Worm (Caenorhabditis elegans) whole organism, mixed stage, embryonic: ENCODE results near the gene act-2.
A peak's percentile ranks its signal among the peaks of the same experiment; 100 is the strongest.

Experiments
- M03D4.4 ChIP-seq: sonication (generic microtip); optimal IDR thresholded peaks from 2 replicates; lab custom pipeline; 2017; ENCODE audit warnings: mild to moderate bottlenecking, missing genetic modification characterization, missing compliant biosample characterization
- bed-3 ChIP-seq: fragments of 200-800 bp; sonication (Bioruptor generic); optimal IDR thresholded peaks from 3 replicates; lab custom pipeline; 2018; ENCODE audit warnings: mild to moderate bottlenecking, missing genetic modification characterization, moderate library complexity, missing compliant biosample characterization
- blmp-1 ChIP-seq: fragments of 150-350 bp; optimal IDR thresholded peaks from 2 replicates; lab custom pipeline; 2014; ENCODE audit warnings: missing biosample characterization, missing genetic modification characterization
- ceh-39 ChIP-seq: fragments of 150-350 bp; optimal IDR thresholded peaks from 2 replicates; lab custom pipeline; 2014; ENCODE audit warnings: missing biosample characterization, missing genetic modification characterization
- ceh-43 ChIP-seq: fragments of 200-800 bp; sonication (Bioruptor generic); optimal IDR thresholded peaks from 2 replicates; lab custom pipeline; 2018; ENCODE audit warnings: mild to moderate bottlenecking, missing genetic modification characterization, moderate library complexity, missing compliant biosample characterization
- ceh-83 ChIP-seq: fragments of 200-800 bp; sonication (Bioruptor generic); optimal IDR thresholded peaks from 2 replicates; lab custom pipeline; 2018; ENCODE audit warnings: mild to moderate bottlenecking, missing genetic modification characterization, missing compliant biosample characterization
- ces-1 ChIP-seq: fragments of 150-350 bp; optimal IDR thresholded peaks from 2 replicates; lab custom pipeline; 2014; ENCODE audit warnings: missing biosample characterization, missing genetic modification reagents, missing genetic modification characterization
- cnd-1 ChIP-seq: fragments of 200-800 bp; sonication (Bioruptor generic); optimal IDR thresholded peaks from 2 replicates; lab custom pipeline; 2018; ENCODE audit warnings: mild to moderate bottlenecking, missing genetic modification characterization, missing compliant biosample characterization
- drap-1 ChIP-seq: fragments of 200-800 bp; sonication (Bioruptor generic); optimal IDR thresholded peaks from 3 replicates; lab custom pipeline; 2018; ENCODE audit warnings: mild to moderate bottlenecking, missing genetic modification characterization, missing compliant biosample characterization
- elt-1 ChIP-seq: sonication (generic microtip); optimal IDR thresholded peaks from 2 replicates; lab custom pipeline; 2017; ENCODE audit warnings: missing genetic modification characterization, mild to moderate bottlenecking, missing compliant biosample characterization, antibody characterized with exemption, moderate library complexity, borderline replicate concordance; ENCODE audit not compliant: insufficient read depth
- elt-3 ChIP-seq: fragments of 150-350 bp; optimal IDR thresholded peaks from 2 replicates; lab custom pipeline; 2014; ENCODE audit warnings: missing biosample characterization, missing genetic modification characterization
- flh-1 ChIP-seq: fragments of 200-800 bp; sonication (Bioruptor generic); optimal IDR thresholded peaks from 2 replicates; lab custom pipeline; 2018; ENCODE audit warnings: mild to moderate bottlenecking, missing genetic modification characterization, moderate library complexity, missing compliant biosample characterization
- ham-2 ChIP-seq: fragments of 200-800 bp; sonication (Bioruptor generic); optimal IDR thresholded peaks from 2 replicates; lab custom pipeline; 2018; ENCODE audit warnings: mild to moderate bottlenecking, missing genetic modification characterization, missing compliant biosample characterization
- hlh-1 ChIP-seq: fragments of 150-350 bp; optimal IDR thresholded peaks from 2 replicates; lab custom pipeline; 2014; ENCODE audit warnings: missing biosample characterization, missing genetic modification reagents, missing genetic modification characterization
- lin-13 ChIP-seq: fragments of 150-350 bp; optimal IDR thresholded peaks from 2 replicates; lab custom pipeline; 2014; ENCODE audit warnings: missing biosample characterization, missing genetic modification characterization
- lin-32 ChIP-seq: fragments of 200-800 bp; sonication (Bioruptor generic); optimal IDR thresholded peaks from 2 replicates; lab custom pipeline; 2018; ENCODE audit warnings: mild to moderate bottlenecking, missing genetic modification characterization, missing compliant biosample characterization
- lsy-2 ChIP-seq: fragments of 150-350 bp; optimal IDR thresholded peaks from 2 replicates; lab custom pipeline; 2014; ENCODE audit warnings: missing biosample characterization, missing genetic modification characterization
- mab-5 ChIP-seq: fragments of 150-350 bp; optimal IDR thresholded peaks from 2 replicates; lab custom pipeline; 2014; ENCODE audit warnings: missing biosample characterization, missing genetic modification characterization
- mep-1 ChIP-seq: fragments of 150-350 bp; optimal IDR thresholded peaks from 2 replicates; lab custom pipeline; 2017; ENCODE audit warnings: missing biosample characterization, missing genetic modification reagents, missing genetic modification characterization, inconsistent platforms
- mls-2 ChIP-seq: sonication (generic microtip); optimal IDR thresholded peaks from 2 replicates; lab custom pipeline; 2016; ENCODE audit warnings: mild to moderate bottlenecking, missing genetic modification characterization, moderate library complexity, missing compliant biosample characterization
- nhr-12 ChIP-seq: fragments of 150-350 bp; optimal IDR thresholded peaks from 2 replicates; lab custom pipeline; 2014; ENCODE audit warnings: missing biosample characterization, missing genetic modification characterization
- nhr-2 ChIP-seq: fragments of 150-350 bp; optimal IDR thresholded peaks from 2 replicates; lab custom pipeline; 2014; ENCODE audit warnings: missing biosample characterization, missing genetic modification characterization
- nhr-237 ChIP-seq: fragments of 150-350 bp; optimal IDR thresholded peaks from 2 replicates; lab custom pipeline; 2014; ENCODE audit warnings: missing biosample characterization, missing genetic modification characterization
- nhr-28 ChIP-seq: fragments of 150-350 bp; optimal IDR thresholded peaks from 2 replicates; lab custom pipeline; 2014; ENCODE audit warnings: missing biosample characterization, missing genetic modification characterization
- nhr-76 ChIP-seq: sonication (generic microtip); optimal IDR thresholded peaks from 2 replicates; lab custom pipeline; 2017; ENCODE audit warnings: missing biosample characterization, missing genetic modification characterization
- pha-4 ChIP-seq: fragments of 150-350 bp; optimal IDR thresholded peaks from 2 replicates; lab custom pipeline; 2018; ENCODE audit warnings: missing biosample characterization, missing genetic modification reagents, missing genetic modification characterization
- sem-2 ChIP-seq: fragments of 200-800 bp; sonication (Bioruptor generic); optimal IDR thresholded peaks from 2 replicates; lab custom pipeline; 2018; ENCODE audit warnings: mild to moderate bottlenecking, missing genetic modification characterization, missing compliant biosample characterization
- snpc-4 ChIP-seq: fragments of 150-350 bp; optimal IDR thresholded peaks from 2 replicates; lab custom pipeline; 2014; ENCODE audit warnings: missing biosample characterization, missing genetic modification characterization
- sptf-1 ChIP-seq: sonication (generic microtip); optimal IDR thresholded peaks from 2 replicates; lab custom pipeline; 2017; ENCODE audit warnings: mild to moderate bottlenecking, missing genetic modification characterization, moderate library complexity, missing compliant biosample characterization
- tbx-8 ChIP-seq: fragments of 200-800 bp; sonication (Bioruptor generic); optimal IDR thresholded peaks from 2 replicates; lab custom pipeline; 2018; ENCODE audit warnings: mild to moderate bottlenecking, missing genetic modification characterization, moderate library complexity, missing compliant biosample characterization
- unc-120 ChIP-seq: sonication (generic microtip); optimal IDR thresholded peaks from 2 replicates; lab custom pipeline; 2017; ENCODE audit warnings: missing genetic modification characterization, missing compliant biosample characterization; ENCODE audit not compliant: poor library complexity, severe bottlenecking
- unc-39 ChIP-seq: fragments of 150-350 bp; optimal IDR thresholded peaks from 2 replicates; lab custom pipeline; 2014; ENCODE audit warnings: missing biosample characterization, missing genetic modification characterization
- unc-62 ChIP-seq: fragments of 150-350 bp; optimal IDR thresholded peaks from 2 replicates; lab custom pipeline; 2014; ENCODE audit warnings: missing biosample characterization, missing genetic modification reagents, missing genetic modification characterization
- zip-8 ChIP-seq: fragments of 150-350 bp; optimal IDR thresholded peaks from 2 replicates; lab custom pipeline; 2014; ENCODE audit warnings: missing biosample characterization, missing genetic modification characterization
- ztf-11 ChIP-seq: fragments of 150-350 bp; optimal IDR thresholded peaks from 2 replicates; lab custom pipeline; 2014; ENCODE audit warnings: missing biosample characterization, missing genetic modification characterization

act-2 gene

ce11 chrV:11040020-11040419 lies 37.9 kb downstream of the act-2 start, which contains the start of gene C45B11.9:
Gene C45B11.9, plus strand, starts transcription at chrV:11040320.
- TF ChIP-seq mep-1 (tag; lab: Kevin White, UChicago) (no peak), nhr-76 (tag; lab: Kevin White, UChicago) (no peak), bed-3 (GFP tag; lab: Kevin White, UChicago) (no peak), blmp-1 (tag; lab: Kevin White, UChicago) (no peak), flh-1 (GFP tag; lab: Kevin White, UChicago) (no peak), ceh-83 (GFP tag; lab: Kevin White, UChicago) (no peak), ceh-43 (GFP tag; lab: Kevin White, UChicago) (no peak), pha-4 (tag; lab: Kevin White, UChicago) (no peak), elt-3 (tag; lab: Kevin White, UChicago) (no peak), zip-8 (no peak), unc-120 (tag; lab: Kevin White, UChicago) (no peak), M03D4.4 (no peak), nhr-237 (tag; lab: Kevin White, UChicago) (no peak), nhr-28 (no peak), ces-1 (GFP tag; lab: Kevin White, UChicago) (no peak), lin-13 (tag; lab: Kevin White, UChicago) (no peak), sptf-1 (tag; lab: Kevin White, UChicago) (no peak), elt-1 (tag; lab: Kevin White, UChicago) (no peak)

DNA sequence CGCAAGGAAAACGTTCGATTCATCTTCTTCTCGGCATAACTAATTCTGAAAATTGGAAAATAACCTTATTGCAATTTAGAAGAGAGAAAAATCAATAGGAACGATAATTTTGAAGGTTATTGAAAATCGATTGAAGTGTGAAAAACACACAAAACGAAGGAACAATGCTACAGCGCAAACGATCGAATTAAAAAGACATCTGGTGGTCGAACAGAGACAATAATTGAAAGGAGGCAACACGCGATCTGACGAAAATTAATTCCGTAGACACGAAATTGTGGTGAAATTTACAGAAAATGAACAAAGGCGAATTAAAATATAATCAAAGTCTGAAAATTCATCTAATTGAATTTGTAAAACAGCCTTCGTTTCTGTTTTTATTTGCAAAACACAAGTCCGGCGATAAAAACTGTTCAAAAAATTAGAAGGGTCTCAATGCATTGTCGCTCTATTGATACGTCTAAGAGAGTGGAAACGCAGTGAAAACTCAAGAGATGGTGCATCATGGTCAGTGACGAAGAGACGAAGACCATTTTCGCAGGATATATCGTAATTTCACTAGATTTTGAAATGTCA lies 38.5 kb downstream of the act-2 start, which contains the start of gene pak-2:
Gene pak-2 (minus strand): TSS at position 51 of the 576 bp plus-strand sequence.
- TF ChIP-seq ceh-43 (GFP tag; lab: Kevin White, UChicago), result no peak
- no peak for TF ChIP-seq flh-1 (GFP tag; lab: Kevin White, UChicago)
- TF ChIP-seq blmp-1 (tag; lab: Kevin White, UChicago), result no peak
- TF ChIP-seq ham-2 (GFP tag; lab: Kevin White, UChicago), result no peak
- TF ChIP-seq ceh-83 (GFP tag; lab: Kevin White, UChicago), result peak; percentile 77
- TF ChIP-seq elt-3 (tag; lab: Kevin White, UChicago), result no peak
- peak; percentile 15 for TF ChIP-seq lin-13 (tag; lab: Kevin White, UChicago)
- peak; percentile 87 for TF ChIP-seq sptf-1 (tag; lab: Kevin White, UChicago)
- TF ChIP-seq ceh-39 (tag; lab: Kevin White, UChicago), result peak; percentile 73
- TF ChIP-seq unc-39, result no peak
- TF ChIP-seq nhr-28, result no peak
- no peak for TF ChIP-seq nhr-76 (tag; lab: Kevin White, UChicago)
- no peak for TF ChIP-seq unc-120 (tag; lab: Kevin White, UChicago)
- TF ChIP-seq nhr-12, result no peak
- TF ChIP-seq sem-2 (GFP tag; lab: Kevin White, UChicago), result peak; percentile 13
- peak; percentile 67 for TF ChIP-seq mep-1 (tag; lab: Kevin White, UChicago)
- TF ChIP-seq snpc-4, result no peak
- peak; percentile 82 for TF ChIP-seq mls-2
- peak; percentile 76 for TF ChIP-seq cnd-1
- no peak for TF ChIP-seq elt-1 (tag; lab: Kevin White, UChicago)
- TF ChIP-seq bed-3 (GFP tag; lab: Kevin White, UChicago), result no peak
- TF ChIP-seq ces-1 (GFP tag; lab: Kevin White, UChicago), result peak; percentile 93
- TF ChIP-seq mab-5 (tag; lab: Kevin White, UChicago), result no peak
- no peak for TF ChIP-seq ztf-11
- no peak for TF ChIP-seq pha-4 (tag; lab: Kevin White, UChicago)
- TF ChIP-seq M03D4.4, result no peak
- TF ChIP-seq zip-8, result no peak
- peak; percentile 64 for TF ChIP-seq drap-1
- TF ChIP-seq lin-32 (GFP tag; lab: Kevin White, UChicago), result peak; percentile 62
- peak; percentile 61 for TF ChIP-seq unc-62
- TF ChIP-seq nhr-2 (tag; lab: Kevin White, UChicago), result peak; percentile 58
- TF ChIP-seq tbx-8 (GFP tag; lab: Kevin White, UChicago), result no peak
- TF ChIP-seq hlh-1 (tag; lab: Kevin White, UChicago), result no peak
- peak; percentile 71 for TF ChIP-seq lsy-2 (tag; lab: Kevin White, UChicago)
- peak; percentile 94 for TF ChIP-seq nhr-237 (tag; lab: Kevin White, UChicago)

- TF ChIP-seq zip-8 (no peak), tbx-8 (GFP tag; lab: Kevin White, UChicago) (no peak), M03D4.4 (no peak), sptf-1 (tag; lab: Kevin White, UChicago) (no peak), lin-32 (GFP tag; lab: Kevin White, UChicago) (no peak), nhr-2 (tag; lab: Kevin White, UChicago) (no peak), ceh-43 (GFP tag; lab: Kevin White, UChicago) (no peak), unc-39 (no peak), lsy-2 (tag; lab: Kevin White, UChicago) (no peak), ham-2 (GFP tag; lab: Kevin White, UChicago) (no peak), ces-1 (GFP tag; lab: Kevin White, UChicago) (peak; percentile 3), flh-1 (GFP tag; lab: Kevin White, UChicago) (no peak), blmp-1 (tag; lab: Kevin White, UChicago) (no peak), nhr-76 (tag; lab: Kevin White, UChicago) (no peak), elt-1 (tag; lab: Kevin White, UChicago) (no peak), drap-1 (no peak), nhr-12 (no peak), hlh-1 (tag; lab: Kevin White, UChicago) (peak; percentile 6), unc-120 (tag; lab: Kevin White, UChicago) (peak; percentile 50), nhr-237 (tag; lab: Kevin White, UChicago) (no peak), ceh-39 (tag; lab: Kevin White, UChicago) (no peak), mep-1 (tag; lab: Kevin White, UChicago) (no peak), pha-4 (tag; lab: Kevin White, UChicago) (no peak), unc-62 (peak; percentile 97)
Observed at ce11 chrV:11034748-11035147, 43.2 kb downstream of the act-2 start, which contains the start of gene pptr-2. Gene pptr-2, minus strand, starts transcription at chrV:11034931.
